Worm (Caenorhabditis elegans) whole organism, mixed stage, embryonic: Measurements from ENCODE around the gene nol-56.

Experiments used
- blmp-1 ChIP-seq: fragments of 150-350 bp; optimal IDR thresholded peaks from 2 replicates; lab custom pipeline; 2014; ENCODE audit warnings: missing biosample characterization, missing genetic modification characterization
- ceh-43 ChIP-seq: fragments of 200-800 bp; sonication (Bioruptor generic); optimal IDR thresholded peaks from 2 replicates; lab custom pipeline; 2018; ENCODE audit warnings: mild to moderate bottlenecking, missing genetic modification characterization, moderate library complexity, missing compliant biosample characterization
- ceh-83 ChIP-seq: fragments of 200-800 bp; sonication (Bioruptor generic); optimal IDR thresholded peaks from 2 replicates; lab custom pipeline; 2018; ENCODE audit warnings: mild to moderate bottlenecking, missing genetic modification characterization, missing compliant biosample characterization
- ces-1 ChIP-seq: fragments of 150-350 bp; optimal IDR thresholded peaks from 2 replicates; lab custom pipeline; 2014; ENCODE audit warnings: missing biosample characterization, missing genetic modification reagents, missing genetic modification characterization
- cnd-1 ChIP-seq: fragments of 200-800 bp; sonication (Bioruptor generic); optimal IDR thresholded peaks from 2 replicates; lab custom pipeline; 2018; ENCODE audit warnings: mild to moderate bottlenecking, missing genetic modification characterization, missing compliant biosample characterization
- drap-1 ChIP-seq: fragments of 200-800 bp; sonication (Bioruptor generic); optimal IDR thresholded peaks from 3 replicates; lab custom pipeline; 2018; ENCODE audit warnings: mild to moderate bottlenecking, missing genetic modification characterization, missing compliant biosample characterization
- elt-1 ChIP-seq: sonication (generic microtip); optimal IDR thresholded peaks from 2 replicates; lab custom pipeline; 2017; ENCODE audit warnings: missing genetic modification characterization, mild to moderate bottlenecking, missing compliant biosample characterization, antibody characterized with exemption, moderate library complexity, borderline replicate concordance; ENCODE audit not compliant: insufficient read depth
- elt-3 ChIP-seq: fragments of 150-350 bp; optimal IDR thresholded peaks from 2 replicates; lab custom pipeline; 2014; ENCODE audit warnings: missing biosample characterization, missing genetic modification characterization
- ham-2 ChIP-seq: fragments of 200-800 bp; sonication (Bioruptor generic); optimal IDR thresholded peaks from 2 replicates; lab custom pipeline; 2018; ENCODE audit warnings: mild to moderate bottlenecking, missing genetic modification characterization, missing compliant biosample characterization
- hlh-1 ChIP-seq: fragments of 150-350 bp; optimal IDR thresholded peaks from 2 replicates; lab custom pipeline; 2014; ENCODE audit warnings: missing biosample characterization, missing genetic modification reagents, missing genetic modification characterization
- lin-32 ChIP-seq: fragments of 200-800 bp; sonication (Bioruptor generic); optimal IDR thresholded peaks from 2 replicates; lab custom pipeline; 2018; ENCODE audit warnings: mild to moderate bottlenecking, missing genetic modification characterization, missing compliant biosample characterization
- lsy-2 ChIP-seq: fragments of 150-350 bp; optimal IDR thresholded peaks from 2 replicates; lab custom pipeline; 2014; ENCODE audit warnings: missing biosample characterization, missing genetic modification characterization
- mep-1 ChIP-seq: fragments of 150-350 bp; optimal IDR thresholded peaks from 2 replicates; lab custom pipeline; 2017; ENCODE audit warnings: missing biosample characterization, missing genetic modification reagents, missing genetic modification characterization, inconsistent platforms
- mls-2 ChIP-seq: sonication (generic microtip); optimal IDR thresholded peaks from 2 replicates; lab custom pipeline; 2016; ENCODE audit warnings: mild to moderate bottlenecking, missing genetic modification characterization, moderate library complexity, missing compliant biosample characterization
- nhr-12 ChIP-seq: fragments of 150-350 bp; optimal IDR thresholded peaks from 2 replicates; lab custom pipeline; 2014; ENCODE audit warnings: missing biosample characterization, missing genetic modification characterization
- nhr-2 ChIP-seq: fragments of 150-350 bp; optimal IDR thresholded peaks from 2 replicates; lab custom pipeline; 2014; ENCODE audit warnings: missing biosample characterization, missing genetic modification characterization
- nhr-237 ChIP-seq: fragments of 150-350 bp; optimal IDR thresholded peaks from 2 replicates; lab custom pipeline; 2014; ENCODE audit warnings: missing biosample characterization, missing genetic modification characterization
- nhr-28 ChIP-seq: fragments of 150-350 bp; optimal IDR thresholded peaks from 2 replicates; lab custom pipeline; 2014; ENCODE audit warnings: missing biosample characterization, missing genetic modification characterization
- nhr-76 ChIP-seq: sonication (generic microtip); optimal IDR thresholded peaks from 2 replicates; lab custom pipeline; 2017; ENCODE audit warnings: missing biosample characterization, missing genetic modification characterization
- pha-4 ChIP-seq: fragments of 150-350 bp; optimal IDR thresholded peaks from 2 replicates; lab custom pipeline; 2018; ENCODE audit warnings: missing biosample characterization, missing genetic modification reagents, missing genetic modification characterization
- sem-2 ChIP-seq: fragments of 200-800 bp; sonication (Bioruptor generic); optimal IDR thresholded peaks from 2 replicates; lab custom pipeline; 2018; ENCODE audit warnings: mild to moderate bottlenecking, missing genetic modification characterization, missing compliant biosample characterization
- snpc-4 ChIP-seq: fragments of 150-350 bp; optimal IDR thresholded peaks from 2 replicates; lab custom pipeline; 2014; ENCODE audit warnings: missing biosample characterization, missing genetic modification characterization
- sptf-1 ChIP-seq: sonication (generic microtip); optimal IDR thresholded peaks from 2 replicates; lab custom pipeline; 2017; ENCODE audit warnings: mild to moderate bottlenecking, missing genetic modification characterization, moderate library complexity, missing compliant biosample characterization
- tbx-8 ChIP-seq: fragments of 200-800 bp; sonication (Bioruptor generic); optimal IDR thresholded peaks from 2 replicates; lab custom pipeline; 2018; ENCODE audit warnings: mild to moderate bottlenecking, missing genetic modification characterization, moderate library complexity, missing compliant biosample characterization
- unc-120 ChIP-seq: sonication (generic microtip); optimal IDR thresholded peaks from 2 replicates; lab custom pipeline; 2017; ENCODE audit warnings: missing genetic modification characterization, missing compliant biosample characterization; ENCODE audit not compliant: poor library complexity, severe bottlenecking
- unc-39 ChIP-seq: fragments of 150-350 bp; optimal IDR thresholded peaks from 2 replicates; lab custom pipeline; 2014; ENCODE audit warnings: missing biosample characterization, missing genetic modification characterization
- unc-62 ChIP-seq: fragments of 150-350 bp; optimal IDR thresholded peaks from 2 replicates; lab custom pipeline; 2014; ENCODE audit warnings: missing biosample characterization, missing genetic modification reagents, missing genetic modification characterization
- zip-8 ChIP-seq: fragments of 150-350 bp; optimal IDR thresholded peaks from 2 replicates; lab custom pipeline; 2014; ENCODE audit warnings: missing biosample characterization, missing genetic modification characterization

nol-56 gene

DNA sequence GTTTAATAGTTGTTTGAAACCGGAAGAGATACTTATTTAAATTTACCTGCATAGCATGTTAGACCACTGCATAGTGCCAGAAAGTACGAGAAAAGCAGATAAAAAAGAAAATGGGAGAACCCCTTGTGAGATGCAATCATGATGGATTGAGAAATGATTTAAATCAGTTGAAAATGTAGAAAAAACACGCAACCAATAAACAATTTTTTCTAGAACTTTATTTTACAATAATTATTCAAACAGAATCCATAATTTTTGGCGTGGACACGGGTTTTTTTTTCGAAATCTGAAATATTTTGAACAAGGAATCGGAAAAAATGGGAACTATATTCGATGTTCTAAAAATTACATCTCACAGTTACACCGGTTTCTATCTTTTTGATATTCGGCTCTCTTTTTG is 26.5 kb upstream of the nol-56 start, which contains the start of gene AC3.12:
AC3.12 (minus strand) TSS at position 101 of the 400 bp plus-strand sequence.
- TF ChIP-seq blmp-1 (tag; lab: Kevin White, UChicago) = no peak
- no peak for TF ChIP-seq ces-1
- no peak for TF ChIP-seq snpc-4 (tag; lab: Kevin White, UChicago)
- TF ChIP-seq unc-39 (tag; lab: Kevin White, UChicago) = no peak
- TF ChIP-seq nhr-237 (tag; lab: Kevin White, UChicago) = no peak
- TF ChIP-seq nhr-12 = no peak
- no peak for TF ChIP-seq ham-2 (GFP tag; lab: Kevin White, UChicago)
- TF ChIP-seq mep-1 (tag; lab: Kevin White, UChicago) = no peak

DNA sequence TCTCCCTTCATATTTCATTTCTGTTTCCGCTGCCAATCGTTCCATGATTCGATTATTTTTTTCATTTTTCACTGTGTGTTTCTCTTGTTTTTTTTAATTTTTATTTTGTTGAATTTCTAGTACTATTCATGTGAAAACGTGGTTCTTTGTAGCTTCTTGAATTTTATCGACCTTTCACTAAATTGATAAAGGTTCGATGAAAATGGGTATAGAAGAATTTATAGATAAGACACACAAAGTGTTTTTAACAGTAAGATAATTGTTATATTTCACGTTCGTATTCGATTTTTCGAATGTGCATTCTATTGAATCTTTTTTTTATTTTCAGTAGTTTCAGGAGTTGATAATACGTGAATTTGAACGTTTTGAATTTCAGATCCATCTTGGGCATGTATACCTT is 19.2 kb upstream of the nol-56 start, which contains the start of gene ugt-49:
ugt-49 (plus strand) TSS at position 371 of the 400 bp plus-strand sequence.
- no peak for TF ChIP-seq unc-62 (GFP tag; lab: Kevin White, UChicago)
- no peak for TF ChIP-seq unc-120 (tag; lab: Kevin White, UChicago)
- TF ChIP-seq ceh-43 (GFP tag; lab: Kevin White, UChicago) = no peak
- TF ChIP-seq mep-1 (tag; lab: Kevin White, UChicago) = no peak
- TF ChIP-seq ham-2 (GFP tag; lab: Kevin White, UChicago) = no peak
- TF ChIP-seq sptf-1 (tag; lab: Kevin White, UChicago) = no peak
- TF ChIP-seq drap-1 (GFP tag; lab: Kevin White, UChicago) = no peak
- no peak for TF ChIP-seq nhr-12
- no peak for TF ChIP-seq lsy-2 (tag; lab: Kevin White, UChicago)
- TF ChIP-seq hlh-1 (tag; lab: Kevin White, UChicago) = no peak
- TF ChIP-seq nhr-28 (tag; lab: Kevin White, UChicago) = no peak
- TF ChIP-seq ces-1 = no peak
- no peak for TF ChIP-seq mls-2 (tag; lab: Kevin White, UChicago)
- no peak for TF ChIP-seq ceh-83 (GFP tag; lab: Kevin White, UChicago)

DNA sequence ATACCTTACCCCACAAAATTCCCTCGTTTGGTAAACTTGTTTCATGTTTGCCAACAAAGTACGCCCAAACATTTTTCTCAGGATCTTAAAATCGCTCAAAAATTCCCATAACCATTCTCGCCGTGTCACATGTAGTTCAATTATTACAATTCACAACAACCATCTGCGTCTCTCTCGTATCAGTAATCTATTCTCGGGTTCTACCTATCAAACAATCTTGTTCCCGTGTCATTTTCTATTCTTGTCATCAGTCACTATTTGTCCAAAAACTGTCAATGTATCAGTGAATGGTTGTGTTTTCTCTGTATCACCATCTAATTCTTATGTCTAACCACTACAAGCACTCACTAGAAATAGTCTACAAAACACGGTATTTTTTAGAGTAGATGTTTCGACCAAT is 18.4 kb upstream of the nol-56 start:
- no peak for TF ChIP-seq nhr-28 (tag; lab: Kevin White, UChicago)
- no peak for TF ChIP-seq unc-39 (tag; lab: Kevin White, UChicago)
- TF ChIP-seq pha-4 (tag; lab: Kevin White, UChicago) = no peak
- TF ChIP-seq lin-32 (GFP tag; lab: Kevin White, UChicago) = no peak
- no peak for TF ChIP-seq sptf-1 (tag; lab: Kevin White, UChicago)
- TF ChIP-seq drap-1 (GFP tag; lab: Kevin White, UChicago) = no peak
- TF ChIP-seq nhr-12 = no peak
- TF ChIP-seq ceh-83 (GFP tag; lab: Kevin White, UChicago) = no peak
- no peak for TF ChIP-seq mep-1 (tag; lab: Kevin White, UChicago)
- TF ChIP-seq nhr-237 (tag; lab: Kevin White, UChicago) = no peak
- no peak for TF ChIP-seq zip-8 (tag; lab: Kevin White, UChicago)
- TF ChIP-seq nhr-2 (tag; lab: Kevin White, UChicago) = no peak
- TF ChIP-seq ham-2 (GFP tag; lab: Kevin White, UChicago) = no peak
- TF ChIP-seq elt-3 (tag; lab: Kevin White, UChicago) = no peak
- no peak for TF ChIP-seq sem-2 (GFP tag; lab: Kevin White, UChicago)
- no peak for TF ChIP-seq elt-1
- no peak for TF ChIP-seq nhr-76
- TF ChIP-seq ceh-43 (GFP tag; lab: Kevin White, UChicago) = no peak
- TF ChIP-seq, all 35 proteins: peak for 0

DNA sequence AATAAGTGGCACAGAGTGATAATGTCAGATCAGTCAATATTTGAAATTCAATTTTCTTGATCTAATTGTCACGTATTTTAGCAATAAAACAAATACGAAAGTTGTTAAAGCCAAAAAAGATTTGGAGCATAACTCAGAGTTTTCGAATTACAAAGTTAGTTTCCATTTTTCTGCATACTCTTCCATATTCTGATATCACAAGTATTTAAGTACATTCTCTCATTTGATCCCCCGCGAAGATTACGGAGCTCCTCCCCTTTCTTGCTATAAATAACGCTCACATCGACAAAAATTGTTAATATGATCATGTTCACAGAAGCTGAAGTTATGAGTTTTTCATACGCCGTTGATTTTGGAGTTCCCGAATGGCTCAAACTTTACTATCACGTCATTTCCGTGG is 15.5 kb upstream of the nol-56 start, which contains the start of gene sri-20:
sri-20 (plus strand) TSS at position 301 of the 400 bp plus-strand sequence.
- no peak for TF ChIP-seq mep-1 (tag; lab: Kevin White, UChicago)
- TF ChIP-seq ceh-83 (GFP tag; lab: Kevin White, UChicago) = no peak
- TF ChIP-seq nhr-76 = no peak
- TF ChIP-seq nhr-2 (tag; lab: Kevin White, UChicago) = no peak
- TF ChIP-seq elt-1 = no peak
- no peak for TF ChIP-seq unc-120 (tag; lab: Kevin White, UChicago)

DNA sequence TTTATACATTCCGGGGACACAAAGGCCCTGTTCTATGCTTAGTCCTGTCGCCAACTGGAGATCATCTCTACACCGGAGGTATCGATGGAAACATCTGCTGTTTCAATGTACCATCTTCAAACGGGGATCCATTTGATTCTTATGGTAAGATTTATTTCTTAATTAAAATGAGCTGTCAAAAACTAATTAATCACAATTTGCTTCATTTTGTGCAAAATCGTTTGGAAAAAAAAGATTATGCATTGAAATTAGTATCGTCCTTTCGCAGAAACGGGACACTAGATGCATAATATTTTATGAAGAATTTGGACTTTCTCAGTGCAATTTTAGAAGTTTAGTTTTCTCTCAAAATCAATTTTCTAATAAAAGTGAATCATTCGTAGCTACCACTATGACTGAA is 11.1 kb upstream of the nol-56 start:
- TF ChIP-seq tbx-8 (no peak), ces-1 (no peak), nhr-28 (tag; lab: Kevin White, UChicago) (no peak), cnd-1 (tag; lab: Kevin White, UChicago) (no peak), pha-4 (tag; lab: Kevin White, UChicago) (no peak)
